Worm (Caenorhabditis elegans) whole organism, L3 larva: ENCODE results near the gene msp-32.
"Not testable (repeated sequence)": the region's sequence is repeated elsewhere in the genome, so short reads cannot be mapped to it uniquely, and the experiment has no call there.

Experiments
- ZK546.5 ChIP-seq: sonication (generic microtip); optimal IDR thresholded peaks from 2 replicates; lab custom pipeline; 2017; ENCODE audit warnings: missing biosample characterization, missing genetic modification characterization
- ama-1 ChIP-seq: fragments of 150-350 bp; optimal IDR thresholded peaks from 2 replicates; lab custom pipeline; 2018
- ceh-16 ChIP-seq: sonication (generic microtip); optimal IDR thresholded peaks from 2 replicates; lab custom pipeline; 2017; ENCODE audit warnings: missing biosample characterization, missing genetic modification characterization
- ceh-28 ChIP-seq: fragments of 150-350 bp; optimal IDR thresholded peaks from 2 replicates; lab custom pipeline; 2014; ENCODE audit warnings: missing biosample characterization, missing genetic modification reagents, missing genetic modification characterization
- ceh-82 ChIP-seq: fragments of 150-350 bp; optimal IDR thresholded peaks from 2 replicates; lab custom pipeline; 2014; ENCODE audit warnings: missing biosample characterization, missing genetic modification characterization
- ceh-9 ChIP-seq: sonication (generic microtip); optimal IDR thresholded peaks from 2 replicates; lab custom pipeline; 2018; ENCODE audit warnings: missing biosample characterization, missing genetic modification characterization
- daf-12 ChIP-seq: fragments of 150-350 bp; optimal IDR thresholded peaks from 2 replicates; lab custom pipeline; 2014; ENCODE audit warnings: missing biosample characterization, missing genetic modification reagents, missing genetic modification characterization
- egl-27 ChIP-seq: sonication (generic microtip); optimal IDR thresholded peaks from 4 replicates; lab custom pipeline; 2017; ENCODE audit warnings: missing biosample characterization, missing genetic modification reagents, missing genetic modification characterization
- elt-1 ChIP-seq: fragments of 150-350 bp; optimal IDR thresholded peaks from 2 replicates; lab custom pipeline; 2014; ENCODE audit warnings: missing biosample characterization, missing genetic modification characterization
- elt-2 ChIP-seq: sonication (generic microtip); optimal IDR thresholded peaks from 2 replicates; lab custom pipeline; 2016; ENCODE audit warnings: missing genetic modification reagents, mild to moderate bottlenecking, missing genetic modification characterization, missing compliant biosample characterization
- elt-3 ChIP-seq, 3 experiments: fragments of 150-350 bp in 1 of 3; sonication (generic microtip) in 2 of 3; optimal IDR thresholded peaks; 2 replicates in 2 of 3; 4 replicates in 1 of 3; lab custom pipeline; 2014 to 2017; ENCODE audit warnings: missing biosample characterization in 3 of 3, missing genetic modification characterization in 3 of 3
- eor-1 ChIP-seq, 2 experiments: fragments of 150-350 bp; optimal IDR thresholded peaks; 2 replicates each; lab custom pipeline; 2014 to 2018; ENCODE audit warnings: missing biosample characterization in 2 of 2, missing genetic modification characterization in 2 of 2
- fkh-10 ChIP-seq: sonication (generic microtip); optimal IDR thresholded peaks from 2 replicates; lab custom pipeline; 2017; ENCODE audit warnings: missing biosample characterization, missing genetic modification reagents, missing genetic modification characterization
- fkh-2 ChIP-seq: fragments of 150-350 bp; optimal IDR thresholded peaks from 2 replicates; lab custom pipeline; 2014; ENCODE audit warnings: missing biosample characterization, missing genetic modification reagents, missing genetic modification characterization
- fos-1 ChIP-seq: fragments of 150-350 bp; optimal IDR thresholded peaks from 2 replicates; lab custom pipeline; 2014; ENCODE audit warnings: missing biosample characterization, missing genetic modification characterization
- hmg-11 ChIP-seq: sonication (generic microtip); optimal IDR thresholded peaks from 2 replicates; lab custom pipeline; 2016; ENCODE audit warnings: missing genetic modification characterization, missing compliant biosample characterization
- jun-1 ChIP-seq: fragments of 150-350 bp; optimal IDR thresholded peaks from 2 replicates; lab custom pipeline; 2014; ENCODE audit warnings: missing biosample characterization, missing genetic modification reagents, missing genetic modification characterization
- lin-39 ChIP-seq: fragments of 150-350 bp; optimal IDR thresholded peaks from 2 replicates; lab custom pipeline; 2018; ENCODE audit warnings: missing biosample characterization, missing genetic modification reagents, missing genetic modification characterization
- lsy-12 ChIP-seq: sonication (generic microtip); optimal IDR thresholded peaks from 2 replicates; lab custom pipeline; 2016; ENCODE audit warnings: mild to moderate bottlenecking, missing genetic modification characterization, missing compliant biosample characterization
- mdl-1 ChIP-seq: fragments of 150-350 bp; optimal IDR thresholded peaks from 2 replicates; lab custom pipeline; 2014; ENCODE audit warnings: missing biosample characterization, missing genetic modification characterization
- mml-1 ChIP-seq: fragments of 150-350 bp; sonication (generic microtip); optimal IDR thresholded peaks from 3 replicates; lab custom pipeline; 2014; ENCODE audit warnings: missing biosample characterization, missing genetic modification characterization
- nfya-1 ChIP-seq: sonication (generic microtip); optimal IDR thresholded peaks from 2 replicates; lab custom pipeline; 2017; ENCODE audit warnings: missing genetic modification characterization, mild to moderate bottlenecking, missing compliant biosample characterization, antibody characterized with exemption, moderate library complexity; ENCODE audit not compliant: insufficient read depth
- nhr-12 ChIP-seq: fragments of 150-350 bp; optimal IDR thresholded peaks from 2 replicates; lab custom pipeline; 2014; ENCODE audit warnings: missing biosample characterization, missing genetic modification characterization
- nhr-23 ChIP-seq: fragments of 150-350 bp; optimal IDR thresholded peaks from 2 replicates; lab custom pipeline; 2014; ENCODE audit warnings: missing biosample characterization, missing genetic modification reagents, missing genetic modification characterization
- nhr-237 ChIP-seq: fragments of 150-350 bp; optimal IDR thresholded peaks from 2 replicates; lab custom pipeline; 2014; ENCODE audit warnings: missing biosample characterization, missing genetic modification characterization
- nhr-25 ChIP-seq: sonication (generic microtip); optimal IDR thresholded peaks from 2 replicates; lab custom pipeline; 2017; ENCODE audit warnings: missing biosample characterization, missing genetic modification characterization
- nhr-28 ChIP-seq: fragments of 150-350 bp; optimal IDR thresholded peaks from 2 replicates; lab custom pipeline; 2014; ENCODE audit warnings: missing biosample characterization, missing genetic modification characterization
- nhr-43 ChIP-seq: sonication (generic microtip); optimal IDR thresholded peaks from 2 replicates; lab custom pipeline; 2016; ENCODE audit warnings: mild to moderate bottlenecking, missing genetic modification characterization, missing compliant biosample characterization; ENCODE audit not compliant: poor library complexity, severe bottlenecking
- nhr-67 ChIP-seq: fragments of 150-350 bp; optimal IDR thresholded peaks from 2 replicates; lab custom pipeline; 2014; ENCODE audit warnings: missing biosample characterization, missing genetic modification characterization
- nhr-76 ChIP-seq: fragments of 150-350 bp; sonication (generic microtip); optimal IDR thresholded peaks from 5 replicates; lab custom pipeline; 2014; ENCODE audit warnings: missing biosample characterization, missing genetic modification characterization
- pha-4 ChIP-seq: fragments of 150-350 bp; optimal IDR thresholded peaks from 2 replicates; lab custom pipeline; 2014; ENCODE audit warnings: missing biosample characterization, missing genetic modification reagents, missing genetic modification characterization
- pqm-1 ChIP-seq: fragments of 150-350 bp; optimal IDR thresholded peaks from 2 replicates; lab custom pipeline; 2017; ENCODE audit warnings: missing biosample characterization, missing genetic modification characterization, inconsistent platforms
- sea-2 ChIP-seq: fragments of 150-350 bp; sonication (generic microtip); optimal IDR thresholded peaks from 4 replicates; lab custom pipeline; 2014; ENCODE audit warnings: missing biosample characterization, missing genetic modification reagents, missing genetic modification characterization
- skn-1 ChIP-seq: fragments of 150-350 bp; optimal IDR thresholded peaks from 2 replicates; lab custom pipeline; 2014; ENCODE audit warnings: missing biosample characterization, missing genetic modification characterization
- snpc-4 ChIP-seq: fragments of 150-350 bp; optimal IDR thresholded peaks from 2 replicates; lab custom pipeline; 2014; ENCODE audit warnings: missing biosample characterization, missing genetic modification characterization
- tbx-2 ChIP-seq: sonication (generic microtip); optimal IDR thresholded peaks from 2 replicates; lab custom pipeline; 2016; ENCODE audit warnings: mild to moderate bottlenecking, missing genetic modification characterization, missing compliant biosample characterization
- unc-39 ChIP-seq: sonication (generic microtip); optimal IDR thresholded peaks from 4 replicates; lab custom pipeline; 2017; ENCODE audit warnings: missing biosample characterization, missing genetic modification characterization
- unc-62 ChIP-seq: fragments of 150-350 bp; sonication (generic microtip); optimal IDR thresholded peaks from 4 replicates; lab custom pipeline; 2014; ENCODE audit warnings: missing biosample characterization, missing genetic modification reagents, missing genetic modification characterization
- ztf-4 ChIP-seq: fragments of 150-350 bp; optimal IDR thresholded peaks from 2 replicates; lab custom pipeline; 2014; ENCODE audit warnings: missing biosample characterization, missing genetic modification characterization

msp-32 gene

DNA sequence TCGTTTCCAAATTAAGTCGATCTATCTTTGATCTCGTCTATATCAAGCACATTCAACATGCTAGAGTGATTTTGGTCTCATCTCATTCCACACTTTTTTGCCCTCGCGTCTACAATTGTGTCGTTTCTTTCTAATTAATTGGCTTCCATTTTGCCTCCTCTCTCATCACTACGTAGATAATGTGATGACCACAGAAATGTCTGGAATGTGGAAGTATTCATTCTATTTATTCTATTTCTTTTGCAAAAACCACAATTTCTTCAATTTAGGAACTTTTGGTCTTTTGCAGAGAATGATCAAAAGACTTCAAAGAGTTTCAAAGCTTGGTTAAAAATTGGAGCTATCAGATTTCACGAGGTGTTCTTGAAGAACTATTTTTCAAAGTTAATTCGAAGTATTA lies 16.9 kb downstream of the msp-32 start:
- no peak for TF ChIP-seq elt-1 (tag; lab: Kevin White, UChicago)
- no peak for TF ChIP-seq ceh-82 (tag; lab: Kevin White, UChicago)
- TF ChIP-seq nhr-67: no peak
- TF ChIP-seq mml-1 (tag; lab: Kevin White, UChicago): no peak
- TF ChIP-seq nfya-1 (tag; lab: Kevin White, UChicago): no peak
- TF ChIP-seq lin-39 (tag; lab: Kevin White, UChicago): no peak
- no peak for TF ChIP-seq eor-1 (tag; optimal IDR thresholded peaks at IDR 0.05; lab: Kevin White, UChicago)
- no peak for TF ChIP-seq elt-2 (tag; lab: Kevin White, UChicago)
- TF ChIP-seq ama-1 (lab: Kevin White, UChicago): no peak
- no peak for TF ChIP-seq mdl-1 (tag; lab: Kevin White, UChicago)
- no peak for TF ChIP-seq pha-4 (tag; lab: Kevin White, UChicago)
- TF ChIP-seq fkh-10 (GFP tag; lab: Kevin White, UChicago): no peak
- no peak for TF ChIP-seq nhr-12 (tag; lab: Kevin White, UChicago)
- TF ChIP-seq nhr-28 (tag; lab: Kevin White, UChicago): no peak
- no peak for TF ChIP-seq ceh-9 (tag; lab: Kevin White, UChicago)
- TF ChIP-seq tbx-2 (tag; lab: Kevin White, UChicago): no peak

DNA sequence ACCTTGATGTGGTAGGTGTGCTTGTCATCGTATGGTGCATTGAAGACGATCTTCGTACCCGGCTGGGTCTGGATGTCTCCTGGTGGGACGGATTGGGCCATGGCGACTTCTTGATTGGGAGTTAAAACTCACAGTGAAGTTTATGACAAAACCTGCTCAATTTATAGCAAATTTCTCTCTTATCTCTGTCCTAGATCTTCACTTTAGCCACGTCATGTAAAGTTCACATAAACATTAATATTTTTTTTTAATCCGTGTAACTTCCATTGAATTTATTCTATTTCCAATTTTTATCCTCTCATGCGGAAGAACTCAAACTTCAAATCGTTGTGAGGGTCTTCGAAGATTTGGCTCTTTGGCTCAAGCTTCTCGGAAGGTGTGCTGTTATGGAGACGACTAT lies 17.8 kb downstream of the msp-32 start, which contains the start of gene msp-31:
msp-31 (minus strand) TSS at position 101 of the 400 bp plus-strand sequence.
- not testable (repeated sequence) for TF ChIP-seq nhr-43, elt-1, ztf-4 (tag; lab: Kevin White, UChicago)

DNA sequence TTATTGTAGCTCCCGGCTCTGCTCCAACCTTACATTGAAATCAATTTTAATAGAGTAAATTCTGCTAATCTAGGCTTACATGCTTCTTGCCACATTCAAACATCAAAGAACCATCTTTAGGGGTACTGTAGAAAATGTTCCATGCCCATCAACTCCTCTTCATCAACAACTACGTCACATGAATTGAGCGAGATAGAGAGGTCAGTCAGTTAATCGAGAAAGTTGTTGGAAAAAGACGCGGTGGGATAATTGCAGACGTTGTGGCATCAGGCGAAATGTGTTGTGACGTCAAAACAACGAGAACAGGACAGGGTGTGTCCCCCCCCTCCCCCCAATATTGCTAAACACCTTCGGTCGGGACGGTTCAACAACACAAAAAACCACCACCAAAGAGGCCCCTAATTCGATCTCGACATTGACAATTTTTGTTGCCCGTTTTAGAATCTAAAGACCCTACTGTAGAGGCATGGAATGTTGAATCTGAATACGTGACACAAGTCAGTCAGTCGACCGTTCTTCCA lies 19.9 kb downstream of the msp-32 start:
- TF ChIP-seq lsy-12 (no peak), nhr-25 (tag; lab: Kevin White, UChicago) (peak; percentile 32)

DNA sequence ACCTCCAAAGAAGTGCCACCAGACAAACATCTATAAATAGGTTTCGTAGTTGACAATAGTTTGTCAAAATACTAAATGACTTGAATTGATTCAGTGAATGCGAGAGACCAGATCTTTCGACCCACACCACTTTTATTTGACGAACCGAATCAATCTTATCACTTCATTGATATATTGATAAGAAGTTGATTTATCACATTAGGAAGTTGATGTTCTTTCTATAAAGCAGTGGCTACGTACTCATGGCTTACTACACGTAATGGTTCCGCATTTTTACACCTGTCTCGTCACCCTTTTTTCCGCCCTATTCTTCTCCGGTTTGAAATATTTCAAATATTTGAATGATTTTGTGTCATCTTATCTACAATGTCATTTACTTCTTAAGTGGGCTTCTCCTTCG lies 22.0 kb downstream of the msp-32 start:
- TF ChIP-seq nhr-76: no peak
- no peak for TF ChIP-seq mml-1 (tag; lab: Kevin White, UChicago)
- no peak for TF ChIP-seq nfya-1 (tag; lab: Kevin White, UChicago)
- no peak for TF ChIP-seq unc-39
- TF ChIP-seq nhr-237 (tag; lab: Kevin White, UChicago): no peak
- TF ChIP-seq elt-3 (tag; optimal IDR thresholded peaks at IDR 0.05; lab: Kevin White, UChicago): no peak
- no peak for TF ChIP-seq nhr-43 (tag; lab: Kevin White, UChicago)
- no peak for TF ChIP-seq fkh-2 (tag; lab: Kevin White, UChicago)
- TF ChIP-seq ceh-28 (tag; lab: Kevin White, UChicago): no peak
- no peak for TF ChIP-seq jun-1 (tag; lab: Kevin White, UChicago)
- TF ChIP-seq ztf-4 (tag; lab: Kevin White, UChicago): no peak
- TF ChIP-seq lin-39 (tag; lab: Kevin White, UChicago): no peak
- no peak for TF ChIP-seq snpc-4 (tag; lab: Kevin White, UChicago)
- no peak for TF ChIP-seq ZK546.5 (tag; lab: Kevin White, UChicago)
- TF ChIP-seq ama-1 (lab: Kevin White, UChicago): no peak
- TF ChIP-seq hmg-11 (tag; lab: Kevin White, UChicago): no peak
- no peak for TF ChIP-seq skn-1 (tag; lab: Kevin White, UChicago)
- TF ChIP-seq pqm-1 (tag; lab: Kevin White, UChicago): peak; percentile 32
- no peak for TF ChIP-seq ceh-16 (tag; lab: Kevin White, UChicago)
- TF ChIP-seq elt-2 (tag; lab: Kevin White, UChicago): peak; percentile 80
- no peak for TF ChIP-seq nhr-28 (tag; lab: Kevin White, UChicago)
- peak; percentile 11 for TF ChIP-seq nhr-25 (tag; lab: Kevin White, UChicago)

DNA sequence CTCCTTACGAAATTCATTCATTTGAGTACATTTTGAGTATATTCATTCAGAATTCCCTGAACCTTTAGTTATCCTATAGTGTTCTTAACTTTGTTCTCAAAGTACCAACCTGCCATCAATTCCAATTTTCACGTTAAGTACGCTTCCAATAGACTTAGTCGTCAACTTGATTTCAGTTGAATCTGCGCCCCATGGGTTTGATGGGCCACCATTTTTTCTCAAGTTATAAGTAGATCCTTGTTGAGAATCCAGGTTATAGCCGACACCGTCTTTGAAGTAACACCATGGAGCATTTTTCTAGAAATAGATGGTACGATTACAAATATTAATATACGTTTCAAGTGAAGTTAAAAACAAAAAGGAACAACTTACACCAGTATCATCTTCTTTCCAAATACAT lies 26.1 kb downstream of the msp-32 start:
- TF ChIP-seq elt-2 (tag; lab: Kevin White, UChicago): no peak
- no peak for TF ChIP-seq ceh-82 (tag; lab: Kevin White, UChicago)
- TF ChIP-seq mdl-1 (tag; lab: Kevin White, UChicago): no peak
- TF ChIP-seq lin-39 (tag; lab: Kevin White, UChicago): no peak
- TF ChIP-seq nhr-28 (tag; lab: Kevin White, UChicago): no peak
- TF ChIP-seq fos-1 (tag; lab: Kevin White, UChicago): no peak
- TF ChIP-seq daf-12 (tag; lab: Kevin White, UChicago): no peak
- TF ChIP-seq skn-1 (tag; lab: Kevin White, UChicago): no peak
- TF ChIP-seq hmg-11 (tag; lab: Kevin White, UChicago): no peak
- no peak for TF ChIP-seq nhr-23 (tag; lab: Kevin White, UChicago)
- no peak for TF ChIP-seq ama-1 (lab: Kevin White, UChicago)
- TF ChIP-seq sea-2 (GFP tag; lab: Kevin White, UChicago): no peak
- TF ChIP-seq nhr-67: no peak
- TF ChIP-seq egl-27: no peak
- no peak for TF ChIP-seq elt-3 (tag; optimal IDR thresholded peaks at IDR 0.05; lab: Kevin White, UChicago)
- TF ChIP-seq unc-62 (GFP tag; lab: Kevin White, UChicago): no peak
- TF ChIP-seq nfya-1 (tag; lab: Kevin White, UChicago): no peak
- no peak for TF ChIP-seq fkh-10 (GFP tag; lab: Kevin White, UChicago)
